Fruit fly (Drosophila melanogaster) whole organism, embryonic: ENCODE data around the gene CG4733.

Experiments
- Adf1 ChIP-seq: fragments of 200-800 bp; sonication (Bioruptor generic); IDR thresholded peaks from 2 replicates; pipeline ENCODE4 v1.3.6; 2022; ENCODE audit warnings: missing biosample characterization, missing genetic modification characterization
- Bdp1 ChIP-seq: fragments of 200-800 bp; sonication (Bioruptor generic); optimal IDR thresholded peaks from 3 replicates; lab custom pipeline; 2016; ENCODE audit warnings: missing biosample characterization, missing genetic modification characterization
- CG10543 ChIP-seq: fragments of 200-800 bp; sonication (Bioruptor generic); optimal IDR thresholded peaks from 3 replicates; lab custom pipeline; 2017; ENCODE audit warnings: missing biosample characterization, mild to moderate bottlenecking, missing genetic modification characterization, moderate library complexity
- CG12155 ChIP-seq: fragments of 200-800 bp; sonication (Bioruptor generic); optimal IDR thresholded peaks from 3 replicates; lab custom pipeline; 2016; ENCODE audit warnings: missing biosample characterization, missing genetic modification characterization
- CG13287 ChIP-seq: fragments of 200-800 bp; sonication (Bioruptor generic); IDR thresholded peaks from 2 replicates; pipeline ENCODE4 v1.3.6; 2022; ENCODE audit warnings: missing biosample characterization, missing genetic modification characterization; ENCODE audit not compliant: partially characterized antibody
- CG13296 ChIP-seq: fragments of 200-800 bp; sonication (Bioruptor generic); optimal IDR thresholded peaks from 3 replicates; lab custom pipeline; 2018; ENCODE audit warnings: missing biosample characterization, mild to moderate bottlenecking, missing genetic modification characterization
- CG13775 ChIP-seq: fragments of 200-800 bp; sonication (Bioruptor generic); optimal IDR thresholded peaks from 3 replicates; lab custom pipeline; 2017; ENCODE audit warnings: missing biosample characterization, mild to moderate bottlenecking, missing genetic modification characterization
- CG14710 ChIP-seq: fragments of 200-800 bp; sonication (Bioruptor generic); optimal IDR thresholded peaks from 3 replicates; lab custom pipeline; 2019; ENCODE audit warnings: missing biosample characterization, mild to moderate bottlenecking, missing genetic modification characterization, moderate library complexity
- CG15269 ChIP-seq: fragments of 200-800 bp; sonication (Bioruptor generic); optimal IDR thresholded peaks from 2 replicates; lab custom pipeline; 2018; ENCODE audit warnings: missing biosample characterization, mild to moderate bottlenecking, missing genetic modification characterization, moderate library complexity
- CG17912 ChIP-seq: fragments of 200-800 bp; sonication (Bioruptor generic); optimal IDR thresholded peaks from 2 replicates; lab custom pipeline; 2018; ENCODE audit warnings: missing biosample characterization, mild to moderate bottlenecking, missing genetic modification characterization
- CG18262 ChIP-seq: fragments of 200-800 bp; optimal IDR thresholded peaks from 3 replicates; lab custom pipeline; 2019; ENCODE audit warnings: missing biosample characterization, mild to moderate bottlenecking, missing genetic modification characterization, moderate library complexity
- CG2120 ChIP-seq: fragments of 200-800 bp; sonication (Bioruptor generic); optimal IDR thresholded peaks from 3 replicates; lab custom pipeline; 2016; ENCODE audit warnings: missing biosample characterization, missing genetic modification characterization
- CG3281 ChIP-seq: fragments of 200-800 bp; sonication (Bioruptor generic); optimal IDR thresholded peaks from 3 replicates; lab custom pipeline; 2017; ENCODE audit warnings: missing biosample characterization, mild to moderate bottlenecking, missing genetic modification characterization
- CG3847 ChIP-seq: fragments of 200-800 bp; sonication (Bioruptor generic); IDR thresholded peaks from 2 replicates; pipeline ENCODE4 v1.3.6; 2022; ENCODE audit warnings: missing biosample characterization, missing genetic modification characterization
- CG6175 ChIP-seq: fragments of 200-800 bp; sonication (Bioruptor generic); IDR thresholded peaks from 3 replicates; pipeline ENCODE4 v1.3.6; 2022; ENCODE audit warnings: missing biosample characterization, missing genetic modification characterization
- CG7839 ChIP-seq: fragments of 200-800 bp; sonication (Bioruptor generic); optimal IDR thresholded peaks from 3 replicates; lab custom pipeline; 2018; ENCODE audit warnings: missing biosample characterization, mild to moderate bottlenecking, missing genetic modification characterization, moderate library complexity
- CG8089 ChIP-seq: fragments of 200-800 bp; sonication (Bioruptor generic); optimal IDR thresholded peaks from 3 replicates; lab custom pipeline; 2016; ENCODE audit warnings: missing biosample characterization, missing genetic modification characterization
- CG8290 ChIP-seq, 3 experiments: fragments of 200-800 bp; sonication (Bioruptor generic); optimal IDR thresholded peaks; 2 replicates each; lab custom pipeline; 2016 to 2019; ENCODE audit warnings: missing biosample characterization in 3 of 3, missing genetic modification characterization in 3 of 3, mild to moderate bottlenecking in 2 of 3, moderate library complexity in 1 of 3
- CkIIα-i1 ChIP-seq: fragments of 200-800 bp; sonication (Bioruptor generic); IDR thresholded peaks from 2 replicates; pipeline ENCODE4 v1.3.6; 2022; ENCODE audit warnings: missing biosample characterization, missing genetic modification characterization
- HHEX ChIP-seq: fragments of 200-800 bp; sonication (Bioruptor generic); optimal IDR thresholded peaks from 3 replicates; lab custom pipeline; 2017; ENCODE audit warnings: missing biosample characterization, mild to moderate bottlenecking, missing genetic modification characterization, missing genetic modification reagents
- HLHmδ ChIP-seq: fragments of 200-800 bp; sonication (Bioruptor generic); optimal IDR thresholded peaks from 2 replicates; lab custom pipeline; 2018; ENCODE audit warnings: missing biosample characterization, mild to moderate bottlenecking, missing genetic modification characterization, moderate library complexity
- Hr78 ChIP-seq, 2 experiments: fragments of 200-800 bp in 1 of 2; fragments of >200 bp in 1 of 2; sonication (Bioruptor generic) in 1 of 2; optimal IDR thresholded peaks; 2 replicates each; lab custom pipeline; 2017 to 2019; ENCODE audit warnings: missing biosample characterization in 2 of 2, missing genetic modification characterization in 2 of 2, mild to moderate bottlenecking in 1 of 2, moderate library complexity in 1 of 2
- Med ChIP-seq: fragments of 200-800 bp; sonication (Bioruptor generic); peaks from one replicate; lab custom pipeline; 2016; ENCODE audit warnings: missing biosample characterization, missing genetic modification characterization, mild to moderate bottlenecking, inconsistent platforms, moderate library complexity
- NfI ChIP-seq: fragments of 200-800 bp; sonication (Bioruptor generic); optimal IDR thresholded peaks from 3 replicates; lab custom pipeline; 2018; ENCODE audit warnings: missing biosample characterization, mild to moderate bottlenecking, missing genetic modification characterization, moderate library complexity
- Sry-β ChIP-seq: fragments of 200-800 bp; sonication (Bioruptor generic); optimal IDR thresholded peaks from 2 replicates; lab custom pipeline; 2018; ENCODE audit warnings: missing biosample characterization, mild to moderate bottlenecking, missing genetic modification characterization, moderate library complexity
- Ssrp ChIP-seq: fragments of 200-800 bp; sonication (Bioruptor generic); optimal IDR thresholded peaks from 2 replicates; lab custom pipeline; 2018; ENCODE audit warnings: missing biosample characterization, mild to moderate bottlenecking, missing genetic modification characterization, moderate library complexity
- Trl ChIP-seq, 3 experiments: fragments of >200 bp in 2 of 3; fragments of 200-800 bp in 1 of 3; sonication (Bioruptor generic) in 1 of 3; optimal IDR thresholded peaks; 2 replicates in 1 of 3; 3 replicates in 2 of 3; lab custom pipeline; 2016 to 2017; ENCODE audit warnings: missing biosample characterization in 1 of 3, missing genetic modification characterization in 1 of 3
- aop ChIP-seq: fragments of 200-800 bp; sonication (Bioruptor generic); IDR thresholded peaks from 2 replicates; pipeline ENCODE4 v1.3.6; 2022; ENCODE audit warnings: missing biosample characterization, missing genetic modification characterization
- ato ChIP-seq: fragments of 200-800 bp; sonication (Bioruptor generic); IDR thresholded peaks from 2 replicates; pipeline ENCODE4 v1.3.6; 2022; ENCODE audit warnings: missing biosample characterization, missing genetic modification characterization; ENCODE audit not compliant: partially characterized antibody
- az2 ChIP-seq: fragments of 200-800 bp; sonication (Bioruptor generic); optimal IDR thresholded peaks from 3 replicates; lab custom pipeline; 2016; ENCODE audit warnings: missing biosample characterization, missing genetic modification characterization
- chinmo ChIP-seq: fragments of 200-800 bp; sonication (Bioruptor generic); IDR thresholded peaks from 4 replicates; pipeline ENCODE4 v1.3.6; 2022; ENCODE audit warnings: missing biosample characterization, missing genetic modification characterization; ENCODE audit not compliant: partially characterized antibody
- croc ChIP-seq: fragments of 200-800 bp; sonication (Bioruptor generic); conservative IDR thresholded peaks from 3 replicates; pipeline ENCODE4 v1.3.6; 2022; ENCODE audit warnings: missing biosample characterization, missing genetic modification characterization
- crp ChIP-seq, 2 experiments: fragments of 200-800 bp; sonication (Bioruptor generic); optimal IDR thresholded peaks; 2 replicates in 1 of 2; 3 replicates in 1 of 2; lab custom pipeline; 2017; ENCODE audit warnings: missing biosample characterization in 2 of 2, missing genetic modification characterization in 2 of 2, mild to moderate bottlenecking in 1 of 2, moderate library complexity in 1 of 2
- fd64A ChIP-seq: fragments of 200-800 bp; sonication (Bioruptor generic); optimal IDR thresholded peaks from 3 replicates; lab custom pipeline; 2018; ENCODE audit warnings: missing biosample characterization, mild to moderate bottlenecking, missing genetic modification characterization
- gem ChIP-seq: fragments of 200-800 bp; sonication (Bioruptor generic); optimal IDR thresholded peaks from 2 replicates; lab custom pipeline; 2019; ENCODE audit warnings: missing biosample characterization, mild to moderate bottlenecking, missing genetic modification characterization, moderate library complexity
- kah ChIP-seq: fragments of 200-800 bp; sonication (Bioruptor generic); optimal IDR thresholded peaks from 2 replicates; lab custom pipeline; 2018; ENCODE audit warnings: missing biosample characterization, mild to moderate bottlenecking, missing genetic modification characterization
- mam ChIP-seq: fragments of 200-800 bp; sonication (Bioruptor generic); optimal IDR thresholded peaks from 3 replicates; lab custom pipeline; 2016; ENCODE audit warnings: missing biosample characterization, missing genetic modification characterization
- pb ChIP-seq: fragments of 200-800 bp; sonication (Bioruptor generic); optimal IDR thresholded peaks from 3 replicates; lab custom pipeline; 2016; ENCODE audit warnings: missing biosample characterization, missing genetic modification characterization
- rib ChIP-seq: fragments of 200-800 bp; sonication (Bioruptor generic); IDR thresholded peaks from 2 replicates; pipeline ENCODE4 v1.3.6; 2022; ENCODE audit warnings: missing biosample characterization, missing genetic modification characterization
- sc ChIP-seq, 3 experiments: fragments of >200 bp in 2 of 3; fragments of 200-800 bp in 1 of 3; sonication (Bioruptor generic) in 1 of 3; optimal IDR thresholded peaks; 2 replicates in 2 of 3; 3 replicates in 1 of 3; lab custom pipeline; 2017; ENCODE audit warnings: mild to moderate bottlenecking in 1 of 3, missing biosample characterization in 1 of 3, missing genetic modification characterization in 1 of 3, missing genetic modification reagents in 1 of 3
- so ChIP-seq: fragments of 200-800 bp; sonication (Bioruptor generic); IDR thresholded peaks from 3 replicates; pipeline ENCODE4 v1.3.6; 2022; ENCODE audit warnings: missing biosample characterization, missing genetic modification characterization
- twi ChIP-seq: fragments of 200-800 bp; optimal IDR thresholded peaks from 2 replicates; lab custom pipeline; 2019; ENCODE audit warnings: missing biosample characterization, mild to moderate bottlenecking, missing genetic modification characterization, moderate library complexity
- vnd ChIP-seq: fragments of 200-800 bp; sonication (Bioruptor generic); IDR thresholded peaks from 3 replicates; pipeline ENCODE4 v1.3.6; 2022; ENCODE audit warnings: missing biosample characterization, missing genetic modification characterization; ENCODE audit not compliant: partially characterized antibody
- z ChIP-seq: fragments of 200-800 bp; sonication (Bioruptor generic); IDR thresholded peaks from 3 replicates; pipeline ENCODE4 v1.3.6; 2022; ENCODE audit warnings: missing biosample characterization, missing genetic modification characterization
- zen2 ChIP-seq: fragments of 200-800 bp; sonication (Bioruptor generic); IDR thresholded peaks from 3 replicates; pipeline ENCODE4 v1.3.6; 2022; ENCODE audit warnings: missing biosample characterization, missing genetic modification characterization; ENCODE audit not compliant: partially characterized antibody
- zfh1 ChIP-seq: fragments of 200-800 bp; sonication (Bioruptor generic); IDR thresholded peaks from 3 replicates; pipeline ENCODE4 v1.3.6; 2022; ENCODE audit warnings: missing biosample characterization, missing genetic modification characterization

Gene CG4733

dm6 chr3R:19890340-19890998, at the start of gene CG4733:
Gene CG4733 (plus strand): TSS chr3R:19890689.
- 0 out of 2 replicates have a peak, but pooled peaks have one; percentile 7 for TF ChIP-seq ato (GFP tag; lab: Robert Waterston, UW)
- no peak for TF ChIP-seq CG17912 (GFP tag; lab: Kevin White, UChicago)
- no peak for TF ChIP-seq sc (optimal IDR thresholded peaks at IDR 0.05; lab: Kevin White, UChicago)
- no peak for TF ChIP-seq sc (GFP tag; optimal IDR thresholded peaks at IDR 0.05; lab: Kevin White, UChicago)
- TF ChIP-seq NfI (GFP tag; lab: Kevin White, UChicago) = peak; percentile 8
- TF ChIP-seq az2 (GFP tag; lab: Kevin White, UChicago) = peak; percentile 21
- TF ChIP-seq aop = no peak
- peak; percentile 30 for TF ChIP-seq HHEX (GFP tag; lab: Kevin White, UChicago)
- TF ChIP-seq CG6175 (GFP tag; lab: Robert Waterston, UW) = peak; percentile 41; the same call in 1 of the 3 replicates
- TF ChIP-seq CG10543 (GFP tag; lab: Kevin White, UChicago) = peak; percentile 25
- no peak for TF ChIP-seq croc (GFP tag; lab: Robert Waterston, UW)
- TF ChIP-seq CG3847 = 0 out of 2 replicates have a peak, but pooled peaks have one; percentile 13
- peak; percentile 30 for TF ChIP-seq CG13287 (GFP tag; lab: Robert Waterston, UW)
- TF ChIP-seq Sry-β = peak; percentile 97
- TF ChIP-seq CG18262 (tag; lab: Kevin White, UChicago) = peak; percentile 43
- peak; percentile 45 for TF ChIP-seq HLHmδ (GFP tag; lab: Kevin White, UChicago)
- peak; percentile 3 for TF ChIP-seq CG12155 (GFP tag; lab: Kevin White, UChicago)
- no peak for TF ChIP-seq CkIIα-i1 (GFP tag; lab: Robert Waterston, UW)
- TF ChIP-seq z (GFP tag; lab: Robert Waterston, UW) = peak; percentile 15; the same call in 1 of the 3 replicates
- TF ChIP-seq pb = no peak
- no peak for TF ChIP-seq mam
- TF ChIP-seq Adf1 (GFP tag; lab: Robert Waterston, UW) = peak; percentile 74
- peak; percentile 71; the same call in 1 of the 3 replicates for TF ChIP-seq so (GFP tag; lab: Robert Waterston, UW)
- TF ChIP-seq crp (GFP tag; optimal IDR thresholded peaks at IDR 0.05; lab: Kevin White, UChicago) = no peak
- TF ChIP-seq CG7839 (tag; lab: Kevin White, UChicago) = peak; percentile 10
- TF ChIP-seq fd64A (GFP tag; lab: Kevin White, UChicago) = no peak
- peak; percentile 23 for TF ChIP-seq CG13775 (GFP tag; lab: Kevin White, UChicago)
- TF ChIP-seq gem (tag; lab: Kevin White, UChicago) = peak; percentile 43
- TF ChIP-seq zen2 = peak; percentile 57; the same call in 2 of the 3 replicates
- peak; percentile 36 for TF ChIP-seq Med (GFP tag; lab: Kevin White, UChicago)
- peak; percentile 7 for TF ChIP-seq CG3281 (GFP tag; lab: Kevin White, UChicago)
- no peak for TF ChIP-seq CG8290 (GFP tag; optimal IDR thresholded peaks at IDR 0.05; lab: Kevin White, UChicago)
- no peak for TF ChIP-seq CG8290 (tag; optimal IDR thresholded peaks at IDR 0.05; lab: Kevin White, UChicago)
- no peak for TF ChIP-seq zfh1
- TF ChIP-seq Bdp1 (GFP tag; lab: Kevin White, UChicago) = no peak
- no peak for TF ChIP-seq CG8089 (GFP tag; lab: Kevin White, UChicago)
- peak; percentile 32 for TF ChIP-seq CG2120
- TF ChIP-seq kah (GFP tag; lab: Kevin White, UChicago) = no peak
- TF ChIP-seq CG14710 = peak; percentile 8
- peak in 1 of 2 experiments; percentile 49 for TF ChIP-seq Trl (optimal IDR thresholded peaks at IDR 0.05; lab: Kevin White, UChicago)
- TF ChIP-seq Trl (GFP tag; optimal IDR thresholded peaks at IDR 0.05; lab: Kevin White, UChicago) = no peak
- TF ChIP-seq CG15269 = peak; percentile 14
- peak; percentile 18 for TF ChIP-seq Ssrp (tag; lab: Kevin White, UChicago)
- peak in 1 of 2 experiments; percentile 14 for TF ChIP-seq Hr78 (GFP tag; optimal IDR thresholded peaks at IDR 0.05; lab: Kevin White, UChicago)
- TF ChIP-seq twi (tag; lab: Kevin White, UChicago) = peak; percentile 2
- no peak for TF ChIP-seq vnd
- peak; percentile 96 for TF ChIP-seq chinmo (GFP tag; lab: Robert Waterston, UW)
- TF ChIP-seq rib = no peak
- TF ChIP-seq CG13296 (GFP tag; lab: Kevin White, UChicago) = no peak
